Fruit fly (Drosophila melanogaster) whole organism, prepupa: ENCODE data around the gene CG4239.

Experiments used
- Blimp-1 ChIP-seq: fragments of 200-800 bp; sonication (Bioruptor generic); optimal IDR thresholded peaks from 3 replicates; lab custom pipeline; 2017; ENCODE audit warnings: missing biosample characterization, missing genetic modification characterization, mild to moderate bottlenecking, moderate library complexity, missing genetic modification reagents
- CG10631 ChIP-seq: fragments of 200-800 bp; sonication (Bioruptor generic); optimal IDR thresholded peaks from 2 replicates; lab custom pipeline; 2016; ENCODE audit warnings: missing biosample characterization, missing genetic modification characterization
- CG10669 ChIP-seq: fragments of 200-800 bp; sonication (Bioruptor generic); optimal IDR thresholded peaks from 3 replicates; lab custom pipeline; 2018; ENCODE audit warnings: missing biosample characterization, mild to moderate bottlenecking, missing genetic modification characterization, moderate library complexity
- CG11762 ChIP-seq: fragments of 200-800 bp; sonication (Bioruptor generic); optimal IDR thresholded peaks from 3 replicates; lab custom pipeline; 2016; ENCODE audit warnings: missing biosample characterization, missing genetic modification characterization; ENCODE audit not compliant: insufficient read depth
- CG11902 ChIP-seq: fragments of 200-800 bp; sonication (Bioruptor generic); optimal IDR thresholded peaks from 3 replicates; lab custom pipeline; 2016; ENCODE audit warnings: missing biosample characterization, missing genetic modification characterization
- CG15336 ChIP-seq: fragments of 200-800 bp; sonication (Bioruptor generic); IDR thresholded peaks from 2 replicates; pipeline ENCODE4 v1.3.6; 2022; ENCODE audit warnings: missing biosample characterization, missing genetic modification characterization
- CG16779 ChIP-seq: fragments of 200-800 bp; sonication (Bioruptor generic); optimal IDR thresholded peaks from 3 replicates; lab custom pipeline; 2017; ENCODE audit warnings: missing biosample characterization, mild to moderate bottlenecking, missing genetic modification characterization
- CG31627 ChIP-seq: fragments of 200-800 bp; sonication (Bioruptor generic); optimal IDR thresholded peaks from 3 replicates; lab custom pipeline; 2016; ENCODE audit warnings: missing biosample characterization, missing genetic modification characterization
- CG34406 ChIP-seq: fragments of 200-800 bp; sonication (Bioruptor generic); optimal IDR thresholded peaks from 3 replicates; lab custom pipeline; 2016; ENCODE audit warnings: missing biosample characterization, missing genetic modification characterization
- CG3919 ChIP-seq: fragments of 200-800 bp; sonication (Bioruptor generic); optimal IDR thresholded peaks from 3 replicates; lab custom pipeline; 2016; ENCODE audit warnings: missing biosample characterization, missing genetic modification characterization
- CG4318 ChIP-seq: fragments of 200-800 bp; sonication (Bioruptor generic); optimal IDR thresholded peaks from 3 replicates; lab custom pipeline; 2017; ENCODE audit warnings: missing biosample characterization, mild to moderate bottlenecking, missing genetic modification characterization
- CG6163 ChIP-seq: fragments of 200-800 bp; sonication (Bioruptor generic); IDR thresholded peaks from 3 replicates; pipeline ENCODE4 v1.3.6; 2022; ENCODE audit warnings: missing biosample characterization, missing genetic modification characterization
- CG6276 ChIP-seq: fragments of 200-800 bp; sonication (Bioruptor generic); optimal IDR thresholded peaks from 2 replicates; lab custom pipeline; 2017; ENCODE audit warnings: missing biosample characterization, mild to moderate bottlenecking, missing genetic modification characterization
- CG6792 ChIP-seq: fragments of 200-800 bp; sonication (Bioruptor generic); optimal IDR thresholded peaks from 3 replicates; lab custom pipeline; 2016; ENCODE audit warnings: missing biosample characterization, missing genetic modification characterization
- CG6808 ChIP-seq: fragments of 200-800 bp; sonication (Bioruptor generic); optimal IDR thresholded peaks from 3 replicates; lab custom pipeline; 2017; ENCODE audit warnings: missing biosample characterization, missing genetic modification characterization, mild to moderate bottlenecking, moderate library complexity, missing genetic modification reagents
- CG8119 ChIP-seq: fragments of 200-800 bp; sonication (Bioruptor generic); IDR thresholded peaks from 3 replicates; pipeline ENCODE4 v1.3.6; 2022; ENCODE audit warnings: missing biosample characterization, missing genetic modification characterization
- CG8319 ChIP-seq: fragments of 200-800 bp; sonication (Bioruptor generic); optimal IDR thresholded peaks from 3 replicates; lab custom pipeline; 2016; ENCODE audit warnings: missing biosample characterization, missing genetic modification characterization
- CG8632 ChIP-seq: fragments of 200-800 bp; sonication (Bioruptor generic); optimal IDR thresholded peaks from 3 replicates; lab custom pipeline; 2016; ENCODE audit warnings: missing biosample characterization, missing genetic modification characterization
- CG9139 ChIP-seq: fragments of 200-800 bp; sonication (Bioruptor generic); optimal IDR thresholded peaks from 3 replicates; lab custom pipeline; 2017; ENCODE audit warnings: missing biosample characterization, mild to moderate bottlenecking, missing genetic modification characterization
- Eip75B ChIP-seq: fragments of 200-800 bp; sonication (Bioruptor generic); optimal IDR thresholded peaks from 3 replicates; lab custom pipeline; 2016; ENCODE audit warnings: missing biosample characterization, missing genetic modification characterization
- Eip93F ChIP-seq: fragments of 200-800 bp; sonication (Bioruptor generic); optimal IDR thresholded peaks from 2 replicates; lab custom pipeline; 2016; ENCODE audit warnings: missing biosample characterization, mild to moderate bottlenecking, missing genetic modification characterization
- Ets21C ChIP-seq: fragments of 200-800 bp; sonication (Bioruptor generic); optimal IDR thresholded peaks from 3 replicates; lab custom pipeline; 2016; ENCODE audit warnings: missing biosample characterization, missing genetic modification characterization
- Ets96B ChIP-seq: fragments of 200-800 bp; optimal IDR thresholded peaks from 2 replicates; lab custom pipeline; 2019; ENCODE audit warnings: missing biosample characterization, mild to moderate bottlenecking, missing genetic modification characterization, moderate library complexity
- Gug ChIP-seq: fragments of 200-800 bp; sonication (Bioruptor generic); IDR thresholded peaks from 2 replicates; pipeline ENCODE4 v1.3.6; 2022; ENCODE audit warnings: missing biosample characterization, missing genetic modification characterization
- Hr38 ChIP-seq: sonication (Bioruptor generic); optimal IDR thresholded peaks from 2 replicates; lab custom pipeline; 2016; ENCODE audit warnings: missing biosample characterization, missing genetic modification characterization
- Hr39 ChIP-seq: fragments of 200-800 bp; sonication (Bioruptor generic); optimal IDR thresholded peaks from 2 replicates; lab custom pipeline; 2016; ENCODE audit warnings: missing biosample characterization, missing genetic modification characterization
- Hr4 ChIP-seq: fragments of 200-800 bp; sonication (Bioruptor generic); optimal IDR thresholded peaks from 3 replicates; lab custom pipeline; 2016; ENCODE audit warnings: missing biosample characterization, missing genetic modification characterization
- Lpt ChIP-seq: fragments of 200-800 bp; sonication (Bioruptor generic); optimal IDR thresholded peaks from 3 replicates; lab custom pipeline; 2016; ENCODE audit warnings: missing biosample characterization, missing genetic modification characterization
- Met ChIP-seq: fragments of 200-800 bp; sonication (Bioruptor generic); optimal IDR thresholded peaks from 3 replicates; lab custom pipeline; 2016; ENCODE audit warnings: missing biosample characterization, missing genetic modification characterization
- OdsH ChIP-seq: fragments of 200-800 bp; sonication (Bioruptor generic); optimal IDR thresholded peaks from 3 replicates; lab custom pipeline; 2016; ENCODE audit warnings: missing biosample characterization, missing genetic modification characterization
- Smox ChIP-seq: fragments of 200-800 bp; sonication (Bioruptor generic); optimal IDR thresholded peaks from 3 replicates; lab custom pipeline; 2016; ENCODE audit warnings: missing biosample characterization, missing genetic modification characterization
- Sox14 ChIP-seq: fragments of 200-800 bp; sonication (Bioruptor generic); optimal IDR thresholded peaks from 3 replicates; lab custom pipeline; 2016; ENCODE audit warnings: missing biosample characterization, missing genetic modification characterization
- achi ChIP-seq: fragments of 200-800 bp; sonication (Bioruptor generic); optimal IDR thresholded peaks from 3 replicates; lab custom pipeline; 2016; ENCODE audit warnings: missing biosample characterization, missing genetic modification characterization
- acj6 ChIP-seq: fragments of 200-800 bp; sonication (Bioruptor generic); optimal IDR thresholded peaks from 3 replicates; lab custom pipeline; 2016; ENCODE audit warnings: missing biosample characterization, missing genetic modification characterization
- cyc ChIP-seq: fragments of 200-800 bp; sonication (Bioruptor generic); optimal IDR thresholded peaks from 3 replicates; lab custom pipeline; 2016; ENCODE audit warnings: missing biosample characterization, missing genetic modification characterization
- dac ChIP-seq: fragments of 200-800 bp; sonication (Bioruptor generic); optimal IDR thresholded peaks from 2 replicates; lab custom pipeline; 2017; ENCODE audit warnings: missing biosample characterization, mild to moderate bottlenecking, missing genetic modification characterization
- dsx ChIP-seq: fragments of 200-800 bp; optimal IDR thresholded peaks from 3 replicates; lab custom pipeline; 2019; ENCODE audit warnings: missing biosample characterization, mild to moderate bottlenecking, missing genetic modification characterization, moderate library complexity; ENCODE audit not compliant: poor library complexity, severe bottlenecking
- eg ChIP-seq: fragments of 200-800 bp; sonication (Bioruptor generic); IDR thresholded peaks from 3 replicates; pipeline ENCODE4 v1.3.6; 2022; ENCODE audit warnings: missing biosample characterization, missing genetic modification characterization
- esn ChIP-seq: fragments of 200-800 bp; sonication (Bioruptor generic); optimal IDR thresholded peaks from 2 replicates; lab custom pipeline; 2016; ENCODE audit warnings: missing biosample characterization, mild to moderate bottlenecking, missing genetic modification characterization, moderate library complexity
- fd85E ChIP-seq: fragments of 200-800 bp; sonication (Bioruptor generic); optimal IDR thresholded peaks from 3 replicates; lab custom pipeline; 2016; ENCODE audit warnings: missing biosample characterization, missing genetic modification characterization
- fkh ChIP-seq: fragments of 200-800 bp; sonication (Bioruptor generic); optimal IDR thresholded peaks from 3 replicates; lab custom pipeline; 2017; ENCODE audit warnings: missing biosample characterization, mild to moderate bottlenecking, missing genetic modification characterization, moderate library complexity
- net ChIP-seq: fragments of 200-800 bp; sonication (Bioruptor generic); optimal IDR thresholded peaks from 3 replicates; lab custom pipeline; 2016; ENCODE audit warnings: missing biosample characterization, missing genetic modification characterization
- pdm3 ChIP-seq: fragments of 200-800 bp; sonication (Bioruptor generic); optimal IDR thresholded peaks from 3 replicates; lab custom pipeline; 2016; ENCODE audit warnings: missing biosample characterization, missing genetic modification characterization
- spab ChIP-seq: fragments of 200-800 bp; sonication (Bioruptor generic); optimal IDR thresholded peaks from 2 replicates; lab custom pipeline; 2017; ENCODE audit warnings: missing biosample characterization, mild to moderate bottlenecking, missing genetic modification characterization, missing genetic modification reagents
- ss ChIP-seq, 2 experiments: fragments of 200-800 bp; sonication (Bioruptor generic); optimal IDR thresholded peaks; 2 replicates in 1 of 2; 3 replicates in 1 of 2; lab custom pipeline; 2017 to 2018; ENCODE audit warnings: mild to moderate bottlenecking in 2 of 2, missing biosample characterization in 2 of 2, missing genetic modification characterization in 2 of 2, moderate library complexity in 1 of 2
- svp ChIP-seq: fragments of 200-800 bp; sonication (Bioruptor generic); peaks from one replicate; lab custom pipeline; 2016; ENCODE audit warnings: missing biosample characterization, missing genetic modification characterization
- topi ChIP-seq: fragments of 200-800 bp; sonication (Bioruptor generic); optimal IDR thresholded peaks from 3 replicates; lab custom pipeline; 2016; ENCODE audit warnings: missing biosample characterization, missing genetic modification characterization
- vri ChIP-seq: fragments of 200-800 bp; sonication (Bioruptor generic); optimal IDR thresholded peaks from 3 replicates; lab custom pipeline; 2016; ENCODE audit warnings: missing biosample characterization, mild to moderate bottlenecking, missing genetic modification characterization

CG4239 gene

dm6 chrX:16350062-16350461, 35.0 kb upstream of the CG4239 start, which contains the start of gene sl:
TSS of gene sl (plus strand) at chrX:16350315.
- no peak for TF ChIP-seq CG6792 (GFP tag; lab: Kevin White, UChicago)
- TF ChIP-seq Eip75B (GFP tag; lab: Kevin White, UChicago), result no peak
- peak; percentile 12 for TF ChIP-seq CG31627 (GFP tag; lab: Kevin White, UChicago)

- TF ChIP-seq eg (GFP tag; lab: Robert Waterston, UW) (no peak), net (no peak), ss (GFP tag; optimal IDR thresholded peaks at IDR 0.05; lab: Kevin White, UChicago) (no peak), CG10669 (peak; percentile 89), topi (GFP tag; lab: Kevin White, UChicago) (no peak), svp (GFP tag; lab: Kevin White, UChicago) (no peak), Hr4 (GFP tag; lab: Kevin White, UChicago) (peak; percentile 79), Met (peak; percentile 80), CG8119 (GFP tag; lab: Robert Waterston, UW) (no peak; the same call in none of the 3 replicates), CG6163 (GFP tag; lab: Robert Waterston, UW) (no peak), Smox (GFP tag; lab: Kevin White, UChicago) (no peak), CG4318 (GFP tag; lab: Kevin White, UChicago) (peak; percentile 85), CG10631 (GFP tag; lab: Kevin White, UChicago) (peak; percentile 94), CG3919 (GFP tag; lab: Kevin White, UChicago) (no peak), CG8319 (GFP tag; lab: Kevin White, UChicago) (peak; percentile 73), cyc (peak; percentile 74), pdm3 (GFP tag; lab: Kevin White, UChicago) (peak; percentile 81), dac (GFP tag; lab: Kevin White, UChicago) (peak; percentile 82), acj6 (GFP tag; lab: Kevin White, UChicago) (peak; percentile 90), CG16779 (tag; lab: Kevin White, UChicago) (no peak), CG31627 (GFP tag; lab: Kevin White, UChicago) (peak; percentile 75), CG11762 (peak; percentile 86), Hr38 (GFP tag; lab: Kevin White, UChicago) (no peak), CG34406 (peak; percentile 94), Eip75B (GFP tag; lab: Kevin White, UChicago) (no peak), CG15336 (peak; percentile 90), esn (GFP tag; lab: Kevin White, UChicago) (peak; percentile 83), dsx (peak; percentile 89), Lpt (GFP tag; lab: Kevin White, UChicago) (peak; percentile 84), Sox14 (GFP tag; lab: Kevin White, UChicago) (peak; percentile 74), achi (peak; percentile 93), OdsH (GFP tag; lab: Kevin White, UChicago) (peak; percentile 90), spab (GFP tag; lab: Kevin White, UChicago) (no peak), CG6792 (GFP tag; lab: Kevin White, UChicago) (peak; percentile 84), Ets21C (peak; percentile 66), CG9139 (GFP tag; lab: Kevin White, UChicago) (peak; percentile 86), CG6808 (GFP tag; lab: Kevin White, UChicago) (no peak), CG8632 (GFP tag; lab: Kevin White, UChicago) (peak; percentile 90), CG11902 (GFP tag; lab: Kevin White, UChicago) (peak; percentile 79), vri (GFP tag; lab: Kevin White, UChicago) (peak; percentile 62), Gug (peak; percentile 89), Eip93F (GFP tag; lab: Kevin White, UChicago) (peak; percentile 38), fd85E (GFP tag; lab: Kevin White, UChicago) (no peak), Blimp-1 (peak; percentile 65), fkh (GFP tag; lab: Kevin White, UChicago) (peak; percentile 90), Ets96B (tag; lab: Kevin White, UChicago) (peak; percentile 91), Hr39 (peak; percentile 75), CG6276 (GFP tag; lab: Kevin White, UChicago) (no peak)
These were observed 26.3 kb upstream of the CG4239 start, which contains the start of the genes U2af50 and PIG-Q for dm6 chrX:16358670-16359320. TSS of gene U2af50 (minus strand) at chrX:16359039. TSS of gene PIG-Q (plus strand) at chrX:16359143.
